Fruit fly (Drosophila melanogaster): ENCODE measurements around the gene lmgA.

lmgA gene

DNA sequence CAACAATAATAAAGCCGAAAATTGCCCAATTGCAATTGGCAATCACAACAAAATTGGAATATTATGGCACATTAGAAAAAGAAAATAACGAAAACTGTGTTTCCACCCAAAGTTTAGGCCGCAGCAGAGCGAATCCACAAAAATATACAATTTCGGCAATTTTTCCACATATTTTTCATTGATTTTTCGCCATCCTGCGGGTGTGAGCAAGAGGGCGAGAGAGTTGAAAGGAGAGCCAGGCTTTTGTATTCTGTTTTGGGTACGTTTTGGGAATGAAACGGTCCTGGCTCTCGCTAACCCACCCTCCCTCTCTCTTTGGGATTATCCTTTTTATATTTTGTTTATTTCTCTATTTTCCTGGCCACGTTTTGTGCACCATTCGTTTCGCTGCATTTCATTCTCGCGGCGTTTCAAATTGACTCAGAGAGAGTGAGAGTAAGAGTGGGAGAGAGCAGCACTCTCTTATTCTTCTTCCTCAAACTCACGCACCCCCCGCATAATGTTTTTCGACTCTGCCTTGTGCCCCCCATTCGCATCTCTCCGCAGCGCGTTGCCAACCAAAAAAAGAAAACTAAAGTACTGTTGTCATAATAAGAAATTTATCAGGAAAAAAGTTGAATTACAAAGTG is 15.4 kb upstream of the lmgA start (continued):
- TF ChIP-seq CG3163 (GFP tag; optimal IDR thresholded peaks at IDR 0.05) (peak; percentile 85), CG15601 (tag; optimal IDR thresholded peaks at IDR 0.05) (peak; percentile 12), CG10366 (GFP tag; IDR thresholded peaks at IDR 0.05) (no peak), usp (GFP tag; optimal IDR thresholded peaks at IDR 0.05) (no peak), CG17385 (GFP tag; optimal IDR thresholded peaks at IDR 0.05) (peak; percentile 69), CG3065 (GFP tag; optimal IDR thresholded peaks at IDR 0.05) (no peak), Dll (GFP tag; IDR thresholded peaks at IDR 0.05; ENCODE audit: partially characterized antibody) (no peak), bbx (GFP tag; IDR thresholded peaks at IDR 0.05; ENCODE audit: partially characterized antibody) (peak; percentile 27; the same call in 1 of the 2 replicates), vvl (GFP tag; IDR thresholded peaks at IDR 0.05) (peak; percentile 12; the same call in 1 of the 2 replicates), ewg (GFP tag; optimal IDR thresholded peaks at IDR 0.05) (peak; percentile 38), Doc3 (GFP tag; IDR thresholded peaks at IDR 0.05; ENCODE audit: partially characterized antibody) (peak; percentile 50; the same call in 1 of the 3 replicates), onecut (GFP tag; IDR thresholded peaks at IDR 0.05) (peak; percentile 91), pnt (GFP tag; optimal IDR thresholded peaks at IDR 0.05) (no peak), stc (GFP tag; IDR thresholded peaks at IDR 0.05) (peak; percentile 9; the same call in 1 of the 2 replicates), CG31224 (GFP tag; IDR thresholded peaks at IDR 0.05) (no peak), dati (GFP tag; IDR thresholded peaks at IDR 0.05) (no peak), C15 (GFP tag; IDR thresholded peaks at IDR 0.05) (no peak), CG14050 (GFP tag; IDR thresholded peaks at IDR 0.05) (no peak), Pdp1 (GFP tag; optimal IDR thresholded peaks at IDR 0.05) (peak in 1 of 2 experiments; percentile 38), CG7271 (tag; optimal IDR thresholded peaks at IDR 0.05) (peak; percentile 22), tup (GFP tag; optimal IDR thresholded peaks at IDR 0.05) (no peak), Hsf (GFP tag; optimal IDR thresholded peaks at IDR 0.05) (no peak), cato (GFP tag; optimal IDR thresholded peaks at IDR 0.05; ENCODE audit: borderline replicate concordance) (no peak), CG32532 (GFP tag; IDR thresholded peaks at IDR 0.05) (no peak), oc (tag; optimal IDR thresholded peaks at IDR 0.05) (peak; percentile 44), CG10274 (GFP tag; optimal IDR thresholded peaks at IDR 0.05) (no peak), Drgx (GFP tag; IDR thresholded peaks at IDR 0.05) (no peak), peb (GFP tag; IDR thresholded peaks at IDR 0.05) (no peak), z (GFP tag; IDR thresholded peaks at IDR 0.05) (peak; percentile 86), CG17568 (GFP tag; optimal IDR thresholded peaks at IDR 0.05) (no peak), pros (GFP tag; optimal IDR thresholded peaks at IDR 0.05) (peak; percentile 93)

DNA sequence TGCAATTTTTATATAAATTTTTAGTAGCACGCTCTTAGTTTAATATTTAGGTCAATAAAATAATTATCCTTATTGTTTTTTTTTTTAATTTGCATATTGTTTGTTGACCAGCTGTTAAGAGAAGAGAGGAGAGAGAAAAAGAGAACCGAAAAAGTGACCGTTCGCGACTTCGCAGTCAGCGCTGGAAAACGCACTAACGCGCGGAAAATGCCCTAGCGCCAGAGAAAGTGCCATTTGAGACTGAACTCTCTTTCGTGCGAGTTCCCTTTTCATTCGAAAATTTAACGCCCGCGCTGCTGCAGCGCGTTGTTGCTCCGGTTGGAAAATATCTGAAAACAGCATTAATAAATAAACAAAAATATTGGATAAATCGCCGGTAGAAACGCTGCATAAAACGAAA is 14.7 kb upstream of the lmgA start:
- TF ChIP-seq NFAT (GFP tag; IDR thresholded peaks at IDR 0.05) (no peak), CG12219 (GFP tag; optimal IDR thresholded peaks at IDR 0.05) (no peak), Mrtf (GFP tag; IDR thresholded peaks at IDR 0.05) (no peak), chn (GFP tag; optimal IDR thresholded peaks at IDR 0.05) (peak; percentile 34), CG2202 (tag; optimal IDR thresholded peaks at IDR 0.05) (peak; percentile 14), Gug (GFP tag; IDR thresholded peaks at IDR 0.05) (no peak), lola (GFP tag; optimal IDR thresholded peaks at IDR 0.05) (no peak), CG10147 (GFP tag; optimal IDR thresholded peaks at IDR 0.05) (no peak), Usf (GFP tag; optimal IDR thresholded peaks at IDR 0.05) (no peak), Dbx (GFP tag; IDR thresholded peaks at IDR 0.05) (no peak), CG5245 (GFP tag; optimal IDR thresholded peaks at IDR 0.05) (no peak), kah (GFP tag; optimal IDR thresholded peaks at IDR 0.05) (no peak), vvl (GFP tag; IDR thresholded peaks at IDR 0.05) (peak; percentile 72), grau (tag; optimal IDR thresholded peaks at IDR 0.05) (peak; percentile 18), CG13624 (GFP tag; optimal IDR thresholded peaks at IDR 0.05) (no peak), aop (GFP tag; IDR thresholded peaks at IDR 0.05) (no peak), CG10462 (GFP tag; optimal IDR thresholded peaks at IDR 0.05) (no peak), lilli (GFP tag; optimal IDR thresholded peaks at IDR 0.05) (no peak), HmgZ (tag; optimal IDR thresholded peaks at IDR 0.05) (peak; percentile 31), Taf1 (GFP tag; IDR thresholded peaks at IDR 0.05) (no peak), CG4404 (GFP tag; IDR thresholded peaks at IDR 0.05) (no peak), Opbp (GFP tag; IDR thresholded peaks at IDR 0.05; ENCODE audit: partially characterized antibody) (no peak)
